Worm (Caenorhabditis elegans) whole organism, young adult: ENCODE results near the gene fbxa-18.

Experiments used
- F33H1.4 ChIP-seq: fragments of 200-800 bp; sonication (Bioruptor generic); IDR thresholded peaks from 2 replicates; pipeline ENCODE4 v1.3.6; 2022; ENCODE audit warnings: missing genetic modification reagents, missing genetic modification characterization, missing compliant biosample characterization
- ama-1 ChIP-seq, 3 experiments: fragments of 150-350 bp in 1 of 3; sonication (generic microtip) in 2 of 3; optimal IDR thresholded peaks; 2 replicates each; lab custom pipeline; 2014 to 2018; ENCODE audit warnings: missing biosample characterization in 2 of 3, missing genetic modification characterization in 2 of 3, missing genetic modification reagents in 2 of 3
- ceh-91 ChIP-seq: fragments of 200-800 bp; sonication (Bioruptor generic); IDR thresholded peaks from 2 replicates; pipeline ENCODE4 v1.3.6; 2022; ENCODE audit warnings: missing genetic modification reagents, missing genetic modification characterization, missing compliant biosample characterization
- lin-35 ChIP-seq, 3 experiments: fragments of 150-350 bp in 2 of 3; sonication (generic microtip) in 1 of 3; optimal IDR thresholded peaks; 2 replicates each; lab custom pipeline; 2014 to 2018; ENCODE audit warnings: missing biosample characterization in 3 of 3, missing genetic modification characterization in 3 of 3, missing genetic modification reagents in 3 of 3
- snpc-1.1 ChIP-seq: sonication (generic microtip); optimal IDR thresholded peaks from 2 replicates; lab custom pipeline; 2017; ENCODE audit warnings: missing genetic modification characterization, mild to moderate bottlenecking, missing compliant biosample characterization, antibody characterized with exemption, moderate library complexity, missing genotype, missing genetic modification reagents; ENCODE audit not compliant: insufficient read depth

ce11 chrV:16100103-16100730, 42.3 kb upstream of the fbxa-18 start, which contains the start of gene cth-1:
- TF ChIP-seq ceh-91 (GFP tag; lab: Robert Waterston, UW) (no peak), ama-1 (optimal IDR thresholded peaks at IDR 0.05; lab: Kevin White, UChicago) (no peak), ama-1 (GFP tag; optimal IDR thresholded peaks at IDR 0.05; lab: Kevin White, UChicago) (no peak), lin-35 (GFP tag; optimal IDR thresholded peaks at IDR 0.05; lab: Kevin White, UChicago) (no peak), F33H1.4 (GFP tag; lab: Robert Waterston, UW) (no peak), snpc-1.1 (tag; lab: Kevin White, UChicago) (no peak)
